Fruit fly (Drosophila melanogaster) whole organism, prepupa: Measurements from ENCODE around the gene CG6055.

ENCODE experiments used
- CG10669 ChIP-seq: fragments of 200-800 bp; sonication (Bioruptor generic); optimal IDR thresholded peaks from 3 replicates; lab custom pipeline; 2018; ENCODE audit warnings: missing biosample characterization, mild to moderate bottlenecking, missing genetic modification characterization, moderate library complexity
- CG11294 ChIP-seq: fragments of 200-800 bp; sonication (Bioruptor generic); IDR thresholded peaks from 2 replicates; pipeline ENCODE4 v1.3.6; 2022; ENCODE audit warnings: missing biosample characterization, missing genetic modification characterization
- CG11762 ChIP-seq: fragments of 200-800 bp; sonication (Bioruptor generic); optimal IDR thresholded peaks from 3 replicates; lab custom pipeline; 2016; ENCODE audit warnings: missing biosample characterization, missing genetic modification characterization; ENCODE audit not compliant: insufficient read depth
- CG11902 ChIP-seq: fragments of 200-800 bp; sonication (Bioruptor generic); optimal IDR thresholded peaks from 3 replicates; lab custom pipeline; 2016; ENCODE audit warnings: missing biosample characterization, missing genetic modification characterization
- CG1621 ChIP-seq: fragments of 200-800 bp; sonication (Bioruptor generic); optimal IDR thresholded peaks from 3 replicates; lab custom pipeline; 2018; ENCODE audit warnings: missing biosample characterization, mild to moderate bottlenecking, missing genetic modification characterization
- CG16779 ChIP-seq: fragments of 200-800 bp; sonication (Bioruptor generic); optimal IDR thresholded peaks from 3 replicates; lab custom pipeline; 2017; ENCODE audit warnings: missing biosample characterization, mild to moderate bottlenecking, missing genetic modification characterization
- CG3032 ChIP-seq: fragments of 200-800 bp; optimal IDR thresholded peaks from 2 replicates; lab custom pipeline; 2019; ENCODE audit warnings: missing biosample characterization, mild to moderate bottlenecking, missing genetic modification characterization, moderate library complexity
- CG31627 ChIP-seq: fragments of 200-800 bp; sonication (Bioruptor generic); optimal IDR thresholded peaks from 3 replicates; lab custom pipeline; 2016; ENCODE audit warnings: missing biosample characterization, missing genetic modification characterization
- CG34406 ChIP-seq: fragments of 200-800 bp; sonication (Bioruptor generic); optimal IDR thresholded peaks from 3 replicates; lab custom pipeline; 2016; ENCODE audit warnings: missing biosample characterization, missing genetic modification characterization
- CG3919 ChIP-seq: fragments of 200-800 bp; sonication (Bioruptor generic); optimal IDR thresholded peaks from 3 replicates; lab custom pipeline; 2016; ENCODE audit warnings: missing biosample characterization, missing genetic modification characterization
- CG4318 ChIP-seq: fragments of 200-800 bp; sonication (Bioruptor generic); optimal IDR thresholded peaks from 3 replicates; lab custom pipeline; 2017; ENCODE audit warnings: missing biosample characterization, mild to moderate bottlenecking, missing genetic modification characterization
- CG6276 ChIP-seq: fragments of 200-800 bp; sonication (Bioruptor generic); optimal IDR thresholded peaks from 2 replicates; lab custom pipeline; 2017; ENCODE audit warnings: missing biosample characterization, mild to moderate bottlenecking, missing genetic modification characterization
- CG6792 ChIP-seq: fragments of 200-800 bp; sonication (Bioruptor generic); optimal IDR thresholded peaks from 3 replicates; lab custom pipeline; 2016; ENCODE audit warnings: missing biosample characterization, missing genetic modification characterization
- CG6808 ChIP-seq: fragments of 200-800 bp; sonication (Bioruptor generic); optimal IDR thresholded peaks from 3 replicates; lab custom pipeline; 2017; ENCODE audit warnings: missing biosample characterization, missing genetic modification characterization, mild to moderate bottlenecking, moderate library complexity, missing genetic modification reagents
- CG6854 ChIP-seq: fragments of 200-800 bp; sonication (Bioruptor generic); optimal IDR thresholded peaks from 2 replicates; lab custom pipeline; 2017; ENCODE audit warnings: missing biosample characterization, mild to moderate bottlenecking, missing genetic modification characterization
- CG7368 ChIP-seq: fragments of 200-800 bp; sonication (Bioruptor generic); optimal IDR thresholded peaks from 3 replicates; lab custom pipeline; 2016; ENCODE audit warnings: missing biosample characterization, missing genetic modification characterization
- CG8119 ChIP-seq: fragments of 200-800 bp; sonication (Bioruptor generic); IDR thresholded peaks from 3 replicates; pipeline ENCODE4 v1.3.6; 2022; ENCODE audit warnings: missing biosample characterization, missing genetic modification characterization
- CG8319 ChIP-seq: fragments of 200-800 bp; sonication (Bioruptor generic); optimal IDR thresholded peaks from 3 replicates; lab custom pipeline; 2016; ENCODE audit warnings: missing biosample characterization, missing genetic modification characterization
- CG9139 ChIP-seq: fragments of 200-800 bp; sonication (Bioruptor generic); optimal IDR thresholded peaks from 3 replicates; lab custom pipeline; 2017; ENCODE audit warnings: missing biosample characterization, mild to moderate bottlenecking, missing genetic modification characterization
- Eip75B ChIP-seq: fragments of 200-800 bp; sonication (Bioruptor generic); optimal IDR thresholded peaks from 3 replicates; lab custom pipeline; 2016; ENCODE audit warnings: missing biosample characterization, missing genetic modification characterization
- Eip78C ChIP-seq: fragments of 200-800 bp; sonication (Bioruptor generic); peaks from one replicate; lab custom pipeline; 2016; ENCODE audit warnings: missing biosample characterization, missing genetic modification characterization
- Ets21C ChIP-seq: fragments of 200-800 bp; sonication (Bioruptor generic); optimal IDR thresholded peaks from 3 replicates; lab custom pipeline; 2016; ENCODE audit warnings: missing biosample characterization, missing genetic modification characterization
- Ets96B ChIP-seq: fragments of 200-800 bp; optimal IDR thresholded peaks from 2 replicates; lab custom pipeline; 2019; ENCODE audit warnings: missing biosample characterization, mild to moderate bottlenecking, missing genetic modification characterization, moderate library complexity
- Gug ChIP-seq: fragments of 200-800 bp; sonication (Bioruptor generic); IDR thresholded peaks from 2 replicates; pipeline ENCODE4 v1.3.6; 2022; ENCODE audit warnings: missing biosample characterization, missing genetic modification characterization
- Hr4 ChIP-seq: fragments of 200-800 bp; sonication (Bioruptor generic); optimal IDR thresholded peaks from 3 replicates; lab custom pipeline; 2016; ENCODE audit warnings: missing biosample characterization, missing genetic modification characterization
- Lpt ChIP-seq: fragments of 200-800 bp; sonication (Bioruptor generic); optimal IDR thresholded peaks from 3 replicates; lab custom pipeline; 2016; ENCODE audit warnings: missing biosample characterization, missing genetic modification characterization
- Met ChIP-seq: fragments of 200-800 bp; sonication (Bioruptor generic); optimal IDR thresholded peaks from 3 replicates; lab custom pipeline; 2016; ENCODE audit warnings: missing biosample characterization, missing genetic modification characterization
- OdsH ChIP-seq: fragments of 200-800 bp; sonication (Bioruptor generic); optimal IDR thresholded peaks from 3 replicates; lab custom pipeline; 2016; ENCODE audit warnings: missing biosample characterization, missing genetic modification characterization
- Smox ChIP-seq: fragments of 200-800 bp; sonication (Bioruptor generic); optimal IDR thresholded peaks from 3 replicates; lab custom pipeline; 2016; ENCODE audit warnings: missing biosample characterization, missing genetic modification characterization
- Sox102F ChIP-seq: fragments of 200-800 bp; sonication (Bioruptor generic); optimal IDR thresholded peaks from 2 replicates; lab custom pipeline; 2016; ENCODE audit warnings: missing biosample characterization, mild to moderate bottlenecking, missing genetic modification characterization
- Sox15 ChIP-seq: fragments of 200-800 bp; sonication (Bioruptor generic); optimal IDR thresholded peaks from 3 replicates; lab custom pipeline; 2016; ENCODE audit warnings: missing biosample characterization, missing genetic modification characterization
- achi ChIP-seq: fragments of 200-800 bp; sonication (Bioruptor generic); optimal IDR thresholded peaks from 3 replicates; lab custom pipeline; 2016; ENCODE audit warnings: missing biosample characterization, missing genetic modification characterization
- acj6 ChIP-seq: fragments of 200-800 bp; sonication (Bioruptor generic); optimal IDR thresholded peaks from 3 replicates; lab custom pipeline; 2016; ENCODE audit warnings: missing biosample characterization, missing genetic modification characterization
- cyc ChIP-seq: fragments of 200-800 bp; sonication (Bioruptor generic); optimal IDR thresholded peaks from 3 replicates; lab custom pipeline; 2016; ENCODE audit warnings: missing biosample characterization, missing genetic modification characterization
- dsx ChIP-seq: fragments of 200-800 bp; optimal IDR thresholded peaks from 3 replicates; lab custom pipeline; 2019; ENCODE audit warnings: missing biosample characterization, mild to moderate bottlenecking, missing genetic modification characterization, moderate library complexity; ENCODE audit not compliant: poor library complexity, severe bottlenecking
- eg ChIP-seq: fragments of 200-800 bp; sonication (Bioruptor generic); IDR thresholded peaks from 3 replicates; pipeline ENCODE4 v1.3.6; 2022; ENCODE audit warnings: missing biosample characterization, missing genetic modification characterization
- esn ChIP-seq: fragments of 200-800 bp; sonication (Bioruptor generic); optimal IDR thresholded peaks from 2 replicates; lab custom pipeline; 2016; ENCODE audit warnings: missing biosample characterization, mild to moderate bottlenecking, missing genetic modification characterization, moderate library complexity
- fd59A ChIP-seq: fragments of 200-800 bp; sonication (Bioruptor generic); optimal IDR thresholded peaks from 2 replicates; lab custom pipeline; 2017; ENCODE audit warnings: missing biosample characterization, mild to moderate bottlenecking, missing genetic modification characterization, missing genetic modification reagents
- fd85E ChIP-seq: fragments of 200-800 bp; sonication (Bioruptor generic); optimal IDR thresholded peaks from 3 replicates; lab custom pipeline; 2016; ENCODE audit warnings: missing biosample characterization, missing genetic modification characterization
- fkh ChIP-seq: fragments of 200-800 bp; sonication (Bioruptor generic); optimal IDR thresholded peaks from 3 replicates; lab custom pipeline; 2017; ENCODE audit warnings: missing biosample characterization, mild to moderate bottlenecking, missing genetic modification characterization, moderate library complexity
- lz ChIP-seq: fragments of 200-800 bp; sonication (Bioruptor generic); optimal IDR thresholded peaks from 3 replicates; lab custom pipeline; 2016; ENCODE audit warnings: missing biosample characterization, missing genetic modification characterization
- net ChIP-seq: fragments of 200-800 bp; sonication (Bioruptor generic); optimal IDR thresholded peaks from 3 replicates; lab custom pipeline; 2016; ENCODE audit warnings: missing biosample characterization, missing genetic modification characterization
- pdm3 ChIP-seq: fragments of 200-800 bp; sonication (Bioruptor generic); optimal IDR thresholded peaks from 3 replicates; lab custom pipeline; 2016; ENCODE audit warnings: missing biosample characterization, missing genetic modification characterization
- salr ChIP-seq, 2 experiments: fragments of 200-800 bp; sonication (Bioruptor generic); optimal IDR thresholded peaks; 3 replicates each; lab custom pipeline; 2016 to 2018; ENCODE audit warnings: missing biosample characterization in 2 of 2, missing genetic modification characterization in 2 of 2, mild to moderate bottlenecking in 1 of 2
- spab ChIP-seq: fragments of 200-800 bp; sonication (Bioruptor generic); optimal IDR thresholded peaks from 2 replicates; lab custom pipeline; 2017; ENCODE audit warnings: missing biosample characterization, mild to moderate bottlenecking, missing genetic modification characterization, missing genetic modification reagents
- topi ChIP-seq: fragments of 200-800 bp; sonication (Bioruptor generic); optimal IDR thresholded peaks from 3 replicates; lab custom pipeline; 2016; ENCODE audit warnings: missing biosample characterization, missing genetic modification characterization
- vri ChIP-seq: fragments of 200-800 bp; sonication (Bioruptor generic); optimal IDR thresholded peaks from 3 replicates; lab custom pipeline; 2016; ENCODE audit warnings: missing biosample characterization, mild to moderate bottlenecking, missing genetic modification characterization

The CG6055 gene

dm6 chr2L:7433957-7434736 is 32.2 kb upstream of the CG6055 start (continued):
- TF ChIP-seq spab (GFP tag; lab: Kevin White, UChicago), result no peak
- no peak for TF ChIP-seq acj6 (GFP tag; lab: Kevin White, UChicago)
- no peak for TF ChIP-seq CG8319 (GFP tag; lab: Kevin White, UChicago)
- TF ChIP-seq Sox102F (GFP tag; lab: Kevin White, UChicago), result no peak
- TF ChIP-seq topi, result no peak
- TF ChIP-seq CG11902 (GFP tag; lab: Kevin White, UChicago), result no peak
- TF ChIP-seq esn, result peak; percentile 21
- TF ChIP-seq CG6808 (GFP tag; lab: Kevin White, UChicago), result no peak
- TF ChIP-seq Ets96B (tag; lab: Kevin White, UChicago), result peak; percentile 48
- no peak for TF ChIP-seq Ets21C (GFP tag; lab: Kevin White, UChicago)
- TF ChIP-seq CG9139 (GFP tag; lab: Kevin White, UChicago), result no peak
- TF ChIP-seq salr (GFP tag; optimal IDR thresholded peaks at IDR 0.05; lab: Kevin White, UChicago), result no peak
- no peak for TF ChIP-seq CG3032 (tag; lab: Kevin White, UChicago)
- no peak for TF ChIP-seq CG16779

- TF ChIP-seq esn (peak; percentile 57), CG1621 (tag; lab: Kevin White, UChicago) (no peak), Smox (GFP tag; lab: Kevin White, UChicago) (no peak), Sox15 (no peak), OdsH (GFP tag; lab: Kevin White, UChicago) (peak; percentile 35), CG31627 (no peak), acj6 (GFP tag; lab: Kevin White, UChicago) (no peak), CG3919 (GFP tag; lab: Kevin White, UChicago) (no peak), CG34406 (peak; percentile 36), net (GFP tag; lab: Kevin White, UChicago) (peak; percentile 43), Ets21C (GFP tag; lab: Kevin White, UChicago) (no peak), CG3032 (tag; lab: Kevin White, UChicago) (no peak), CG6276 (peak; percentile 58), fd85E (GFP tag; lab: Kevin White, UChicago) (no peak), salr (GFP tag; optimal IDR thresholded peaks at IDR 0.05; lab: Kevin White, UChicago) (no peak), cyc (GFP tag; lab: Kevin White, UChicago) (peak; percentile 20), lz (GFP tag; lab: Kevin White, UChicago) (no peak), fkh (GFP tag; lab: Kevin White, UChicago) (no peak), pdm3 (GFP tag; lab: Kevin White, UChicago) (no peak), Eip78C (peak; percentile 77), Lpt (no peak), achi (peak; percentile 28), Met (GFP tag; lab: Kevin White, UChicago) (peak; percentile 30), Eip75B (no peak), CG6792 (GFP tag; lab: Kevin White, UChicago) (peak; percentile 36), CG6808 (GFP tag; lab: Kevin White, UChicago) (peak; percentile 40), CG11294 (no peak), CG8119 (peak; percentile 67), dsx (GFP tag; lab: Kevin White, UChicago) (peak; percentile 32), eg (GFP tag; lab: Robert Waterston, UW) (peak; percentile 60; the same call in 2 of the 3 replicates), CG6854 (GFP tag; lab: Kevin White, UChicago) (peak; percentile 36), vri (GFP tag; lab: Kevin White, UChicago) (no peak), CG4318 (GFP tag; lab: Kevin White, UChicago) (no peak), fd59A (GFP tag; lab: Kevin White, UChicago) (no peak), Gug (GFP tag; lab: Robert Waterston, UW) (peak; percentile 24; the same call in 1 of the 2 replicates), CG11762 (peak; percentile 14), CG9139 (GFP tag; lab: Kevin White, UChicago) (peak; percentile 45), CG7368 (GFP tag; lab: Kevin White, UChicago) (peak; percentile 6), Hr4 (peak; percentile 14), CG10669 (GFP tag; lab: Kevin White, UChicago) (peak; percentile 11)
Measured at dm6 chr2L:7434737-7435356, 31.5 kb upstream of the CG6055 start.
